Worm (Caenorhabditis elegans) whole organism, L2 larva: Measurements from ENCODE around the gene srx-86.

Experiments
- R02D3.7 ChIP-seq: fragments of 150-350 bp; optimal IDR thresholded peaks from 2 replicates; lab custom pipeline; 2014; ENCODE audit warnings: missing biosample characterization, missing genetic modification characterization
- alr-1 ChIP-seq: fragments of 150-350 bp; optimal IDR thresholded peaks from 2 replicates; lab custom pipeline; 2014; ENCODE audit warnings: missing biosample characterization, missing genetic modification characterization
- crh-2 ChIP-seq: sonication (generic microtip); optimal IDR thresholded peaks from 2 replicates; lab custom pipeline; 2017; ENCODE audit warnings: missing biosample characterization, missing genetic modification characterization
- egl-27 ChIP-seq: sonication (generic microtip); optimal IDR thresholded peaks from 3 replicates; lab custom pipeline; 2017; ENCODE audit warnings: missing biosample characterization, missing genetic modification reagents, missing genetic modification characterization
- elt-1 ChIP-seq: fragments of 150-350 bp; optimal IDR thresholded peaks from 2 replicates; lab custom pipeline; 2014; ENCODE audit warnings: missing biosample characterization, missing genetic modification characterization
- lin-13 ChIP-seq: fragments of 150-350 bp; optimal IDR thresholded peaks from 2 replicates; lab custom pipeline; 2014; ENCODE audit warnings: missing biosample characterization, missing genetic modification reagents, missing genetic modification characterization
- lin-39 ChIP-seq: fragments of 150-350 bp; optimal IDR thresholded peaks from 2 replicates; lab custom pipeline; 2014; ENCODE audit warnings: missing biosample characterization, missing genetic modification reagents, missing genetic modification characterization
- mab-5 ChIP-seq: fragments of 150-350 bp; optimal IDR thresholded peaks from 2 replicates; lab custom pipeline; 2014; ENCODE audit warnings: missing biosample characterization, missing genetic modification characterization
- nhr-11 ChIP-seq: fragments of 150-350 bp; optimal IDR thresholded peaks from 2 replicates; lab custom pipeline; 2014; ENCODE audit warnings: missing biosample characterization, missing genetic modification characterization
- sma-3 ChIP-seq: sonication (generic microtip); optimal IDR thresholded peaks from 2 replicates; lab custom pipeline; 2016; ENCODE audit warnings: missing genetic modification reagents, missing genetic modification characterization, missing compliant biosample characterization
- sma-9 ChIP-seq, 2 experiments: fragments of 150-350 bp in 1 of 2; sonication (generic microtip) in 1 of 2; optimal IDR thresholded peaks; 2 replicates each; lab custom pipeline; 2014 to 2016; ENCODE audit warnings: missing genetic modification characterization in 2 of 2, mild to moderate bottlenecking in 1 of 2, missing biosample characterization in 1 of 2, missing compliant biosample characterization in 1 of 2, missing genetic modification reagents in 1 of 2, moderate library complexity in 1 of 2
- snpc-4 ChIP-seq: fragments of 150-350 bp; optimal IDR thresholded peaks from 2 replicates; lab custom pipeline; 2014; ENCODE audit warnings: missing biosample characterization, missing genetic modification characterization
- unc-62 ChIP-seq: fragments of 150-350 bp; optimal IDR thresholded peaks from 2 replicates; lab custom pipeline; 2014; ENCODE audit warnings: missing biosample characterization, missing genetic modification reagents, missing genetic modification characterization
- ztf-4 ChIP-seq: fragments of 150-350 bp; optimal IDR thresholded peaks from 2 replicates; lab custom pipeline; 2014; ENCODE audit warnings: missing biosample characterization, missing genetic modification characterization

srx-86 gene

DNA sequence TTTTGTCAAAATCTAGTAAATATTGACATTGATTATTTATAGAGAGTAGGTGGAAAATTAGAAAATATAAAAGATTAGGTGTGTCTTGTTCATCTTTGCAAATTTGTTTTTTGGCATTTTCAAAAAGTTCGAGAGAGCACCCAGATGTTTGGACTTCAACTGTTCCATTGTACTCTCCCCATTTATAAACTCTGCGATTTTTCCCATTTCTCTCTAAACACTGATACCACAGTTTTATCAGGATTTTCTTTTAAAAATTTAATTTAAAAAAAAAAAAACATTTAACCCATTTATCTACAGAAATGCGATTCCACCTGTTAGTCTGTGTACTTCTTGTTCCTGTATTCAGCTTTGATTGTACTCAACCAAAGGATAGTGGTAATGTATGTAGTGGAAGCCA, 50.3 kb downstream of the srx-86 start, which contains the start of gene tag-290:
Gene tag-290, plus strand, starts transcription at position 301 of the 400 bp plus-strand sequence.
- TF ChIP-seq unc-62 (no peak), mab-5 (tag; lab: Kevin White, UChicago) (no peak), elt-1 (tag; lab: Kevin White, UChicago) (no peak), nhr-11 (no peak), egl-27 (tag; lab: Kevin White, UChicago) (no peak), sma-9 (GFP tag; optimal IDR thresholded peaks at IDR 0.05; lab: Kevin White, UChicago) (no peak), sma-9 (tag; optimal IDR thresholded peaks at IDR 0.05; lab: Kevin White, UChicago) (no peak), lin-39 (tag; lab: Kevin White, UChicago) (no peak), R02D3.7 (no peak), lin-13 (GFP tag; lab: Kevin White, UChicago) (no peak), alr-1 (tag; lab: Kevin White, UChicago) (no peak), ztf-4 (tag; lab: Kevin White, UChicago) (no peak), sma-3 (GFP tag; lab: Kevin White, UChicago) (no peak), crh-2 (tag; lab: Kevin White, UChicago) (no peak), snpc-4 (no peak)
